Worm (Caenorhabditis elegans) whole organism, late embryonic: ENCODE measurements around the gene C52B9.8.

Source experiments
- C08G9.2 ChIP-seq: sonication (generic microtip); optimal IDR thresholded peaks from 2 replicates; lab custom pipeline; 2016; ENCODE audit warnings: mild to moderate bottlenecking, missing genetic modification characterization, moderate library complexity, missing compliant biosample characterization
- C38D4.7 ChIP-seq: fragments of 200-800 bp; sonication (Bioruptor generic); optimal IDR thresholded peaks from 2 replicates; lab custom pipeline; 2018; ENCODE audit warnings: mild to moderate bottlenecking, missing genetic modification characterization, moderate library complexity, missing compliant biosample characterization
- K02D7.2 ChIP-seq: sonication (generic microtip); optimal IDR thresholded peaks from 2 replicates; lab custom pipeline; 2017; ENCODE audit warnings: mild to moderate bottlenecking, missing genetic modification characterization, missing compliant biosample characterization
- K09A11.1 ChIP-seq: sonication (generic microtip); optimal IDR thresholded peaks from 2 replicates; lab custom pipeline; 2017; ENCODE audit warnings: antibody characterized with exemption, mild to moderate bottlenecking, missing genetic modification characterization, missing compliant biosample characterization; ENCODE audit not compliant: insufficient read depth
- T23F11.4 ChIP-seq: fragments of 200-800 bp; sonication (Bioruptor generic); optimal IDR thresholded peaks from 2 replicates; lab custom pipeline; 2018; ENCODE audit warnings: mild to moderate bottlenecking, missing genetic modification characterization, missing compliant biosample characterization
- Y22D7AL.16 ChIP-seq: sonication (generic microtip); optimal IDR thresholded peaks from 2 replicates; lab custom pipeline; 2016; ENCODE audit warnings: missing genetic modification characterization, missing compliant biosample characterization
- ahr-1 ChIP-seq: sonication (generic microtip); optimal IDR thresholded peaks from 2 replicates; lab custom pipeline; 2016; ENCODE audit warnings: missing genetic modification characterization, missing compliant biosample characterization
- ceh-14 ChIP-seq: sonication (generic microtip); optimal IDR thresholded peaks from 2 replicates; lab custom pipeline; 2016; ENCODE audit warnings: missing genotype, missing genetic modification characterization, missing compliant biosample characterization
- ceh-18 ChIP-seq: sonication (generic microtip); optimal IDR thresholded peaks from 2 replicates; lab custom pipeline; 2016; ENCODE audit warnings: missing genetic modification characterization, missing compliant biosample characterization
- ceh-19 ChIP-seq: fragments of 200-800 bp; sonication (Bioruptor generic); optimal IDR thresholded peaks from 2 replicates; lab custom pipeline; 2018; ENCODE audit warnings: mild to moderate bottlenecking, missing genetic modification characterization, missing compliant biosample characterization
- ceh-22 ChIP-seq: sonication (generic microtip); optimal IDR thresholded peaks from 2 replicates; lab custom pipeline; 2017; ENCODE audit warnings: missing biosample characterization, missing genetic modification characterization
- ceh-31 ChIP-seq: sonication (generic microtip); optimal IDR thresholded peaks from 2 replicates; lab custom pipeline; 2016; ENCODE audit warnings: missing genetic modification characterization, missing compliant biosample characterization
- ceh-34 ChIP-seq: sonication (generic microtip); optimal IDR thresholded peaks from 2 replicates; lab custom pipeline; 2016; ENCODE audit warnings: mild to moderate bottlenecking, missing genetic modification characterization, missing compliant biosample characterization
- ceh-45 ChIP-seq: fragments of 200-800 bp; sonication (Bioruptor generic); IDR thresholded peaks from 2 replicates; pipeline ENCODE4 v1.3.6; 2022; ENCODE audit warnings: missing genetic modification reagents, missing genetic modification characterization, missing compliant biosample characterization
- ceh-48 ChIP-seq: sonication (generic microtip); optimal IDR thresholded peaks from 2 replicates; lab custom pipeline; 2016; ENCODE audit warnings: missing genetic modification characterization, inconsistent platforms, missing compliant biosample characterization
- ceh-6 ChIP-seq: fragments of 200-800 bp; sonication (Bioruptor generic); optimal IDR thresholded peaks from 2 replicates; lab custom pipeline; 2018; ENCODE audit warnings: mild to moderate bottlenecking, missing genetic modification characterization, missing compliant biosample characterization
- che-1 ChIP-seq: sonication (generic microtip); optimal IDR thresholded peaks from 2 replicates; lab custom pipeline; 2016; ENCODE audit warnings: mild to moderate bottlenecking, missing genetic modification characterization, missing compliant biosample characterization
- dmd-4 ChIP-seq: sonication (generic microtip); optimal IDR thresholded peaks from 2 replicates; lab custom pipeline; 2016; ENCODE audit warnings: borderline replicate concordance, missing genetic modification characterization, missing compliant biosample characterization
- dve-1 ChIP-seq: sonication (generic microtip); optimal IDR thresholded peaks from 2 replicates; lab custom pipeline; 2017; ENCODE audit warnings: antibody characterized with exemption, mild to moderate bottlenecking, missing genetic modification characterization, missing compliant biosample characterization
- ets-4 ChIP-seq: sonication (generic microtip); optimal IDR thresholded peaks from 2 replicates; lab custom pipeline; 2016; ENCODE audit warnings: missing genetic modification characterization, missing compliant biosample characterization
- fkh-10 ChIP-seq: fragments of 150-350 bp; optimal IDR thresholded peaks from 2 replicates; lab custom pipeline; 2014; ENCODE audit warnings: missing biosample characterization, missing genetic modification reagents, missing genetic modification characterization
- fkh-6 ChIP-seq: sonication (generic microtip); optimal IDR thresholded peaks from 2 replicates; lab custom pipeline; 2016; ENCODE audit warnings: missing genetic modification characterization, missing compliant biosample characterization
- gmeb-2 ChIP-seq: sonication (generic microtip); optimal IDR thresholded peaks from 2 replicates; lab custom pipeline; 2016; ENCODE audit warnings: missing genetic modification characterization, inconsistent platforms, missing compliant biosample characterization
- hlh-13 ChIP-seq: fragments of 200-800 bp; sonication (Bioruptor generic); optimal IDR thresholded peaks from 2 replicates; lab custom pipeline; 2018; ENCODE audit warnings: mild to moderate bottlenecking, missing genetic modification characterization, missing compliant biosample characterization
- hlh-15 ChIP-seq: sonication (generic microtip); optimal IDR thresholded peaks from 2 replicates; lab custom pipeline; 2016; ENCODE audit warnings: missing genetic modification characterization, missing compliant biosample characterization
- hlh-30 ChIP-seq: sonication (generic microtip); optimal IDR thresholded peaks from 2 replicates; lab custom pipeline; 2017; ENCODE audit warnings: antibody characterized with exemption, missing genetic modification characterization, missing compliant biosample characterization; ENCODE audit not compliant: insufficient read depth
- lin-11 ChIP-seq: fragments of 200-800 bp; sonication (Bioruptor generic); optimal IDR thresholded peaks from 2 replicates; lab custom pipeline; 2018; ENCODE audit warnings: mild to moderate bottlenecking, missing genetic modification characterization, missing compliant biosample characterization
- nfya-1 ChIP-seq: sonication (generic microtip); optimal IDR thresholded peaks from 2 replicates; lab custom pipeline; 2017; ENCODE audit warnings: missing genetic modification characterization, mild to moderate bottlenecking, missing compliant biosample characterization, antibody characterized with exemption, moderate library complexity
- nhr-11 ChIP-seq: fragments of 150-350 bp; optimal IDR thresholded peaks from 2 replicates; lab custom pipeline; 2014; ENCODE audit warnings: missing biosample characterization, missing genetic modification characterization
- nhr-232 ChIP-seq: sonication (generic microtip); optimal IDR thresholded peaks from 2 replicates; lab custom pipeline; 2016; ENCODE audit warnings: missing genetic modification characterization, missing compliant biosample characterization
- odd-2 ChIP-seq: sonication (generic microtip); optimal IDR thresholded peaks from 2 replicates; lab custom pipeline; 2017; ENCODE audit warnings: antibody characterized with exemption, mild to moderate bottlenecking, missing genetic modification characterization, missing compliant biosample characterization
- pag-3 ChIP-seq: sonication (generic microtip); optimal IDR thresholded peaks from 2 replicates; lab custom pipeline; 2016; ENCODE audit warnings: missing compliant biosample characterization, missing genetic modification characterization, borderline replicate concordance
- pax-1 ChIP-seq: fragments of 150-350 bp; optimal IDR thresholded peaks from 2 replicates; lab custom pipeline; 2014; ENCODE audit warnings: missing biosample characterization, missing genetic modification characterization
- pqm-1 ChIP-seq: sonication (generic microtip); optimal IDR thresholded peaks from 2 replicates; lab custom pipeline; 2016; ENCODE audit warnings: missing genetic modification characterization, missing compliant biosample characterization
- pros-1 ChIP-seq: fragments of 150-350 bp; optimal IDR thresholded peaks from 2 replicates; lab custom pipeline; 2014; ENCODE audit warnings: missing biosample characterization, missing genetic modification reagents, missing genetic modification characterization
- ref-2 ChIP-seq: sonication (generic microtip); optimal IDR thresholded peaks from 2 replicates; lab custom pipeline; 2016; ENCODE audit warnings: missing genetic modification characterization, missing compliant biosample characterization
- rnt-1 ChIP-seq: sonication (generic microtip); optimal IDR thresholded peaks from 2 replicates; lab custom pipeline; 2016; ENCODE audit warnings: missing genetic modification characterization, missing compliant biosample characterization
- sdc-2 ChIP-seq: sonication (generic microtip); optimal IDR thresholded peaks from 2 replicates; lab custom pipeline; 2016; ENCODE audit warnings: missing genotype, missing genetic modification characterization, missing compliant biosample characterization
- sox-4 ChIP-seq: sonication (generic microtip); optimal IDR thresholded peaks from 2 replicates; lab custom pipeline; 2017; ENCODE audit warnings: mild to moderate bottlenecking, missing genetic modification characterization, inconsistent platforms, missing compliant biosample characterization
- syd-9 ChIP-seq: sonication (generic microtip); optimal IDR thresholded peaks from 2 replicates; lab custom pipeline; 2016; ENCODE audit warnings: mild to moderate bottlenecking, missing genetic modification characterization, moderate library complexity, missing compliant biosample characterization
- tbx-7 ChIP-seq: sonication (generic microtip); optimal IDR thresholded peaks from 2 replicates; lab custom pipeline; 2016; ENCODE audit warnings: missing genotype, missing genetic modification characterization, missing compliant biosample characterization
- ttx-3 ChIP-seq: sonication (generic microtip); optimal IDR thresholded peaks from 2 replicates; lab custom pipeline; 2016; ENCODE audit warnings: missing genetic modification reagents, missing genetic modification characterization, missing compliant biosample characterization
- unc-3 ChIP-seq, 2 experiments: fragments of 200-800 bp in 1 of 2; sonication (Bioruptor generic) in 1 of 2; sonication (generic microtip) in 1 of 2; conservative IDR thresholded peaks in 1 of 2; optimal IDR thresholded peaks in 1 of 2; 2 replicates each; pipeline versions ENCODE4 v1.3.6 to Lab custom; 2016 to 2022; ENCODE audit warnings: missing compliant biosample characterization in 2 of 2, missing genetic modification characterization in 2 of 2, missing genetic modification reagents in 1 of 2
- unc-42 ChIP-seq: sonication (generic microtip); optimal IDR thresholded peaks from 2 replicates; lab custom pipeline; 2016; ENCODE audit warnings: missing genotype, missing genetic modification characterization, missing compliant biosample characterization
- unc-55 ChIP-seq: sonication (generic microtip); optimal IDR thresholded peaks from 2 replicates; lab custom pipeline; 2017; ENCODE audit warnings: missing biosample characterization, missing genetic modification reagents, missing genetic modification characterization
- unc-86 ChIP-seq: sonication (generic microtip); optimal IDR thresholded peaks from 2 replicates; lab custom pipeline; 2016; ENCODE audit warnings: missing genetic modification characterization, missing compliant biosample characterization
- ztf-16 ChIP-seq: sonication (generic microtip); optimal IDR thresholded peaks from 2 replicates; lab custom pipeline; 2017; ENCODE audit warnings: missing genetic modification characterization, missing compliant biosample characterization

Gene C52B9.8

DNA sequence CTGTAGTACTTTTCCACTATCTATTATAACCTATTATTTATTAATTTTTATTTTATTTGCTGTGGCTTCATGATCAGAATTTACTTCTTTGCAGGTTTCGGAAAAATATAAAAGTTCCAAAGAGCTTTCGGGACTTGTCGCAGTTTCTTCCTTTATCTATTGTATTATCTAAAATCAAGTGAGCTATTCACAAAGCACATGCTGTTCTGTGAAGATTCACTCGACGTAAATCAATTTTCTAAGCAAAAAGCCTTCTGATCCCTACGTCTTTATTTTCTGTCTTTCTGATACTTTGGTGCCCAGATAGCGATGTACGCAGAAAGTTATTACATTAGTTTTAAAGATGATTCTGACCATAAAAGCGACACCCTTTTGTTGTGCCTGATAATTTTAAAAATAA is 5.5 kb upstream of the C52B9.8 start:
- TF ChIP-seq unc-42: peak; percentile 36
- TF ChIP-seq T23F11.4 (GFP tag; lab: Kevin White, UChicago): no peak

DNA sequence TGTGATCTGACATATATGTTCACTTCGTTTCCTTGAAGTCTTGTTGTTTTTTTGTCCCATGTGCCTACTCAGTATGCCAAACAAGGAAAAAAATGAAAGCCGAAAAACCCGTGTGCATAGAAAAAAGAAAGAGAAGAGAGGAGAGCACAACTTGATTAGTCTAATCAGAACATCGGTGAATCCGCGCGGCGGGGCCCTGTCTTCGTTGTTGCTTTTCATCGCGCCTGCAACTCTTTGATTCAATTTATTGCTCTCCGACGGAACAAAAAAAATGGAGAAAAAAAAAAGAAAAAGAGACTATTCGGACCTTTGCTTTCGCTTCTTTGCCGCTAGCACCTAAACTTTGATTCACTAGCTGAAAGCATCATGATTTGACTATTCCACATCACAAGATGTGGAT is 3.4 kb upstream of the C52B9.8 start:
- TF ChIP-seq ceh-34 (tag; lab: Kevin White, UChicago): no peak
- no peak for TF ChIP-seq ceh-6 (GFP tag; lab: Kevin White, UChicago)
- TF ChIP-seq pros-1 (tag; lab: Kevin White, UChicago): no peak
- no peak for TF ChIP-seq ceh-18 (tag; lab: Kevin White, UChicago)
- TF ChIP-seq fkh-10: peak; percentile 24
- no peak for TF ChIP-seq K09A11.1 (tag; lab: Kevin White, UChicago)
- TF ChIP-seq ttx-3: no peak
- TF ChIP-seq odd-2 (tag; lab: Kevin White, UChicago): no peak
- no peak for TF ChIP-seq fkh-6
- TF ChIP-seq dmd-4 (tag; lab: Kevin White, UChicago): no peak
- TF ChIP-seq unc-42: peak; percentile 95
- TF ChIP-seq pag-3: no peak
- no peak for TF ChIP-seq lin-11 (tag; lab: Kevin White, UChicago)
- TF ChIP-seq pax-1: no peak
- TF ChIP-seq ets-4: no peak
- TF ChIP-seq dve-1 (tag; lab: Kevin White, UChicago): no peak

DNA sequence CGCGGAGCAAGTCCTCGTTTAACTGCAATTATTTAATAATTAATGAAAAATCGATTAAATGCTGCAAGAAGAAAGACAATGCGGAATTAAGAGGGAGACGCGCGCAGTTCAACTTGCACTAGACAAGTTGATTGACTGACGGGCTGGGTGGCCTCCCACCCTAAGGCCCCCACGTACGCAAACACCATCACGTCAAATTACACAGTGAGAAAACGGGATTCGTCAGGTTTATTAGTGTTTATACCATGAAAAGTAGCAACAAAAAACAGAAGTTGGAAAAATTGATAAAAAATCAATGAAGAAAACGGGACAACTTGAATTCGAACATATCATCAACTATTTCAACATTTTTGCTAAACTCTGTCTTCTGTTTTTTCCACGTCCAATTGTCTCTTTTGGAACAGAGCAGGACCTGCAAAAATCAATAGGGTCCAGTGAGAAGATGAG is 4.0 kb downstream of the C52B9.8 start:
- TF ChIP-seq ets-4: no peak
- TF ChIP-seq fkh-6: no peak
- no peak for TF ChIP-seq Y22D7AL.16
- no peak for TF ChIP-seq odd-2 (tag; lab: Kevin White, UChicago)
- TF ChIP-seq rnt-1 (tag; lab: Kevin White, UChicago): no peak
- TF ChIP-seq dve-1 (tag; lab: Kevin White, UChicago): no peak
- TF ChIP-seq hlh-13 (GFP tag; lab: Kevin White, UChicago): no peak
- TF ChIP-seq gmeb-2 (tag; lab: Kevin White, UChicago): no peak
- TF ChIP-seq ceh-31 (tag; lab: Kevin White, UChicago): peak; percentile 65
- TF ChIP-seq tbx-7 (tag; lab: Kevin White, UChicago): no peak
- TF ChIP-seq nhr-11 (tag; lab: Kevin White, UChicago): no peak
- 0 out of 2 replicates have a peak, but pooled peaks have one; percentile 27 for TF ChIP-seq unc-3 (GFP tag; conservative IDR thresholded peaks at IDR 0.05; lab: Robert Waterston, UW)
- no peak for TF ChIP-seq unc-3 (tag; optimal IDR thresholded peaks at IDR 0.05; lab: Kevin White, UChicago)
- no peak for TF ChIP-seq hlh-30
- TF ChIP-seq unc-86 (tag; lab: Kevin White, UChicago): peak; percentile 5
- peak; percentile 26 for TF ChIP-seq ceh-34 (tag; lab: Kevin White, UChicago)
- peak; percentile 84 for TF ChIP-seq unc-55 (GFP tag; lab: Kevin White, UChicago)
- TF ChIP-seq fkh-10: no peak
- peak; percentile 18 for TF ChIP-seq unc-42
- TF ChIP-seq ztf-16 (tag; lab: Kevin White, UChicago): no peak
- TF ChIP-seq sdc-2 (tag; lab: Kevin White, UChicago): peak; percentile 47
- TF ChIP-seq nfya-1 (tag; lab: Kevin White, UChicago): peak; percentile 13
- no peak for TF ChIP-seq C38D4.7 (GFP tag; lab: Kevin White, UChicago)
- peak; percentile 32 for TF ChIP-seq ref-2 (tag; lab: Kevin White, UChicago)
- TF ChIP-seq che-1 (tag; lab: Kevin White, UChicago): no peak
- TF ChIP-seq syd-9: no peak
- peak; percentile 64 for TF ChIP-seq ceh-48 (tag; lab: Kevin White, UChicago)
- TF ChIP-seq sox-4: no peak
- no peak for TF ChIP-seq nhr-232
- no peak for TF ChIP-seq ahr-1 (tag; lab: Kevin White, UChicago)
- TF ChIP-seq ceh-22 (tag; lab: Kevin White, UChicago): no peak
- no peak for TF ChIP-seq C08G9.2 (tag; lab: Kevin White, UChicago)
- TF ChIP-seq K02D7.2 (tag; lab: Kevin White, UChicago): no peak
- no peak for TF ChIP-seq hlh-15 (tag; lab: Kevin White, UChicago)
- TF ChIP-seq ceh-14: peak; percentile 55
- peak; percentile 24 for TF ChIP-seq ttx-3
- TF ChIP-seq ceh-19: no peak
- TF ChIP-seq pqm-1 (tag; lab: Kevin White, UChicago): no peak
- no peak for TF ChIP-seq ceh-45
- no peak for TF ChIP-seq pax-1
- TF ChIP-seq K09A11.1 (tag; lab: Kevin White, UChicago): no peak
